Fruit fly (Drosophila melanogaster): Measurements from ENCODE around the gene CG34382.
A peak's percentile ranks its signal among the peaks of the same experiment; 100 is the strongest.

Gene CG34382

DNA sequence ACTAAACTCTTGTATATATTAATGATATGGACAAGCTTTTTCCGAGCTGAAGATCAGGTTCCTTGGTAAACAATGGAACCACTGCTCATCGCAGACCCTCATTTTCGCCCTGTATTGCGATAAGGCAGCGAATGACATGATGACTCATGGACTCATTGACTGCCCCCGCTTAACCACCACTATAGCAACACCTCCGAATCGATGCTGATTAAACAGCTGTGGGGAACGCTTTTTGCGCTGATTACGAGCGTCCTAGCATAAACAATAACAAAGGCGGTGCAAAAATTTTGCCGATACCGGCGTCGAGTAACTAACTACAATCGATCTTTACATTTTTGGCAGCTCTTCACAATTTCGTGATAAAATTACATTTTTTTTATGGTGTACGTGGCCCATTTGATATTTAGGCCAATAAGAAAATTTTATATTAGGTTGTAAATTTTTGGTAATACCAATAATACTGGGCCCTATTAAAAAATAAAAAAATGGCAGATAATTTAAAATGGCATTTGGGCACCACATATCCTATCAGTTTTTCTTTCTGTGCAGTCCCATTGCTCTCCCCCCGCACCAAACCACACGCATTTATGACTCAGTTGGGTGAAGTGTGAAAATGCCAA is 18.5 kb downstream of the CG34382 start (continued):
- TF ChIP-seq Hnf4 (GFP tag; optimal IDR thresholded peaks at IDR 0.05) (peak; percentile 4), lola (GFP tag; optimal IDR thresholded peaks at IDR 0.05) (no peak), Hr83 (GFP tag; optimal IDR thresholded peaks at IDR 0.05; ENCODE audit: poor library complexity, severe bottlenecking) (no peak), CrebA (GFP tag; optimal IDR thresholded peaks at IDR 0.05; ENCODE audit: borderline replicate concordance) (no peak)

DNA sequence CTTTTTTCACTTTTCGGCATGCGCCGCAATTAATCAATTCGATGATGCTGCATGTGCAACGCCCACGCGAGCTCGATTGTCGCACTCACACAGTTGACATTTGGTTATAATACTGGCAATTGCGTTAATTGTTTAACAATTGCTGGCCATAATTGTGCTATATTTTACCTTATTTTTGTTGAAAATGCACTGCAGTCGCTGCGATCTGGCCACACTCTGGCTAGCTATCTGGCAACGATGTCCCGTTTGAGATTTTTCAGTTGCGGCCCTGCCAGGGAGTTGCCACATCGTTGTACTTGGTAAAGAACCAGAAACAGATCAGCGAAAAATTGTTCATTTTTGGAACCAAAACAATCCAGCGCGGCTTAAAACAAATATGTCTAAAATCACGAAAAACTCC is 19.6 kb downstream of the CG34382 start, which contains the start of the genes CG6707 and CG46387:
Gene CG6707, minus strand, starts transcription at position 221 of the 400 bp plus-strand sequence.
Gene CG46387, plus strand, starts transcription at position 272 of the 400 bp plus-strand sequence.
- TF ChIP-seq usp (GFP tag; optimal IDR thresholded peaks at IDR 0.05) = no peak
- TF ChIP-seq foxo (GFP tag; optimal IDR thresholded peaks at IDR 0.05) = peak in 1 of 2 experiments; percentile 22
- TF ChIP-seq Jra (GFP tag; optimal IDR thresholded peaks at IDR 0.05) = no peak
- TF ChIP-seq Dfd (GFP tag; optimal IDR thresholded peaks at IDR 0.05) = no peak
- TF ChIP-seq OdsH (GFP tag; optimal IDR thresholded peaks at IDR 0.05) = no peak
- TF ChIP-seq dl (GFP tag; optimal IDR thresholded peaks at IDR 0.05; ENCODE audit: insufficient read depth in 1 of 2, partially characterized antibody in 2 of 2) = no peak
- peak; percentile 24 for TF ChIP-seq Hr83 (GFP tag; optimal IDR thresholded peaks at IDR 0.05; ENCODE audit: poor library complexity, severe bottlenecking)
- no peak for TF ChIP-seq Mio (GFP tag; optimal IDR thresholded peaks at IDR 0.05)
- TF ChIP-seq jim (GFP tag; optimal IDR thresholded peaks at IDR 0.05) = no peak
- TF ChIP-seq Rel (GFP tag; optimal IDR thresholded peaks at IDR 0.05) = no peak
- peak; percentile 58 for TF ChIP-seq Rel (tag; optimal IDR thresholded peaks at IDR 0.05)
- no peak for TF ChIP-seq N (GFP tag; optimal IDR thresholded peaks at IDR 0.05)
- TF ChIP-seq GATAd (GFP tag; optimal IDR thresholded peaks at IDR 0.05) = no peak
- TF ChIP-seq Hr78 (GFP tag; optimal IDR thresholded peaks at IDR 0.05) = no peak
- peak; percentile 35 for TF ChIP-seq HLH106 (tag; optimal IDR thresholded peaks at IDR 0.05)
- peak; percentile 1 for TF ChIP-seq h (GFP tag; optimal IDR thresholded peaks at IDR 0.05)
- TF ChIP-seq rgr (GFP tag; optimal IDR thresholded peaks at IDR 0.05) = peak; percentile 55

DNA sequence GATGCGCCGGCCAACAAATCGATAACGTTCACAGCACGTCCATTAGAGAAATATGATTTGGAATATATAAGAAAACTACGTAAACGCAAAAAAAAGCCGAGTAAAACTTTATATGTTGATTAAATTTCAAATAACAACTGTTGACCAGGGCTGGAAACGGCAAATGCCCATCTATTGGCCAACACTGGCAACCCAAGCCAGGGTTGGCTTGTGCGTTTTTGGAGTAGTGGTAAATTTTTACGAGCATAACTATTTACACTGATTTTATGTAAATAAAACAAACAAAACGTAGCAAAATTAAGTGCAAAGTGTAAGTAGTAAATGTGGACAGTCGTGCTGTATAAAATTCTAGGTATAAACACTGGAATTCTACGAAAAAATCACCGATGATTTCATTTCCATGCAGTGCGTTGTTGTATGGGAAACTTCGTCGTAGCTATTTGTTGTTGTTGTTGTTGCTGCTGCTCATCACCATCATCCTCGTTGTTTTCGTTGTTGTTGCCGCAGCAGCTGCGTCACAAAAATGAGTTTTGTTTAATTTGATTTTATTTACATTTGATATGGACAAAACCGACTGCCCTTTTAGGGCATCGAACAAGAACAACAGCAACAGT is 20.4 kb downstream of the CG34382 start, which contains the start of gene nudE:
Gene nudE, plus strand, starts transcription at position 196 of the 614 bp plus-strand sequence.
- TF ChIP-seq Hnf4 (GFP tag; optimal IDR thresholded peaks at IDR 0.05) (peak; percentile 43), Vsx2 (GFP tag; optimal IDR thresholded peaks at IDR 0.05; ENCODE audit: partially characterized antibody) (no peak), Dfd (GFP tag; optimal IDR thresholded peaks at IDR 0.05) (no peak), fru (GFP tag; optimal IDR thresholded peaks at IDR 0.05) (no peak), CG9705 (GFP tag; optimal IDR thresholded peaks at IDR 0.05) (peak; percentile 20), tai (GFP tag; optimal IDR thresholded peaks at IDR 0.05) (no peak), HLH106 (tag; optimal IDR thresholded peaks at IDR 0.05) (peak; percentile 6), Mio (GFP tag; optimal IDR thresholded peaks at IDR 0.05) (no peak), CrebA (GFP tag; optimal IDR thresholded peaks at IDR 0.05; ENCODE audit: borderline replicate concordance) (no peak), Hr78 (GFP tag; optimal IDR thresholded peaks at IDR 0.05) (no peak), dmrt93B (GFP tag; optimal IDR thresholded peaks at IDR 0.05) (peak; percentile 2), lola (GFP tag; optimal IDR thresholded peaks at IDR 0.05) (no peak), woc (GFP tag; optimal IDR thresholded peaks at IDR 0.05) (peak; percentile 23), h (GFP tag; optimal IDR thresholded peaks at IDR 0.05) (peak; percentile 65), sv (GFP tag; optimal IDR thresholded peaks at IDR 0.05) (peak; percentile 47), rgr (GFP tag; optimal IDR thresholded peaks at IDR 0.05) (peak; percentile 53), Jra (GFP tag; optimal IDR thresholded peaks at IDR 0.05) (no peak), GATAd (GFP tag; optimal IDR thresholded peaks at IDR 0.05) (no peak), ey (GFP tag; optimal IDR thresholded peaks at IDR 0.05) (peak; percentile 30), br (GFP tag; optimal IDR thresholded peaks at IDR 0.05) (peak; percentile 50), psq (GFP tag; optimal IDR thresholded peaks at IDR 0.05) (no peak), foxo (GFP tag; optimal IDR thresholded peaks at IDR 0.05) (peak in 1 of 2 experiments; percentile 60), jim (GFP tag; optimal IDR thresholded peaks at IDR 0.05) (no peak), Hr83 (GFP tag; optimal IDR thresholded peaks at IDR 0.05; ENCODE audit: poor library complexity, severe bottlenecking) (peak; percentile 48)

- TF ChIP-seq Dif (GFP tag; optimal IDR thresholded peaks at IDR 0.05; ENCODE audit: partially characterized antibody) (no peak), dsf (GFP tag; optimal IDR thresholded peaks at IDR 0.05; ENCODE audit: borderline replicate concordance) (no peak), lola (GFP tag; optimal IDR thresholded peaks at IDR 0.05) (no peak), woc (GFP tag; optimal IDR thresholded peaks at IDR 0.05) (no peak), HLH106 (tag; optimal IDR thresholded peaks at IDR 0.05) (no peak), foxo (GFP tag; optimal IDR thresholded peaks at IDR 0.05) (no peak), rgr (GFP tag; optimal IDR thresholded peaks at IDR 0.05) (no peak), Mio (GFP tag; optimal IDR thresholded peaks at IDR 0.05) (no peak), CG32264 (GFP tag; optimal IDR thresholded peaks at IDR 0.05) (no peak), pan (optimal IDR thresholded peaks at IDR 0.05) (no peak), sage (GFP tag; optimal IDR thresholded peaks at IDR 0.05) (no peak), Vsx2 (GFP tag; optimal IDR thresholded peaks at IDR 0.05; ENCODE audit: partially characterized antibody) (no peak), ey (GFP tag; optimal IDR thresholded peaks at IDR 0.05) (no peak), Jra (GFP tag; optimal IDR thresholded peaks at IDR 0.05) (no peak), dl (GFP tag; optimal IDR thresholded peaks at IDR 0.05; ENCODE audit: insufficient read depth in 1 of 2, partially characterized antibody in 2 of 2) (no peak)
Observed at dm6 chr3L:9904988-9905387, 26.2 kb downstream of the CG34382 start.
